Fruit fly (Drosophila melanogaster): ENCODE data around the gene ninaA.
A peak's percentile ranks its signal among the peaks of the same experiment; 100 is the strongest.

Gene ninaA

DNA sequence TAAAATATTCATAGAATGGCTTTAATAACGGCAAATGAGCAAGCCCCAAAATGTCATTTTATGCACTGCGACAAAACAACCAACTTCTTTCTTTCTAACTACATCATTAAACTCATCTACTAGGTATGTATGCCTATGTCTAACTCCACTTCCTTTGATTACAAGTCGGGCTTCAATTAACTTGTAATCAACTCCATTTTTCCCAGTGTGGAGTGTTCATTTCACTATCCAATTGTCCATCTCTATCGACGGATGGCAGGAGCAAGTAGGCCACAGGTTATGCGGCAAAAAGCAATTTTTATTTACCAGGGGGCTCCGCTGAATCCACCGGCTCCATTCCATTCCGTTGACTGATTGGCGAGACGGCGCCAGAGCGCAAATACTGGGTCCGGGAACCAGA lies 26.6 kb downstream of the ninaA start (continued):
- TF ChIP-seq CG8290 (GFP tag; optimal IDR thresholded peaks at IDR 0.05) = no peak
- peak in 1 of 2 experiments; percentile 19 for TF ChIP-seq CG8290 (tag; optimal IDR thresholded peaks at IDR 0.05)
- TF ChIP-seq Sox102F (GFP tag; optimal IDR thresholded peaks at IDR 0.05) = peak; percentile 1
- no peak for TF ChIP-seq Dll (GFP tag; IDR thresholded peaks at IDR 0.05; ENCODE audit: partially characterized antibody)
- TF ChIP-seq lab (GFP tag; optimal IDR thresholded peaks at IDR 0.05) = peak; percentile 21
- TF ChIP-seq tgo (GFP tag; IDR thresholded peaks at IDR 0.05) = no peak
- no peak for TF ChIP-seq Dip2 (GFP tag; IDR thresholded peaks at IDR 0.05)

DNA sequence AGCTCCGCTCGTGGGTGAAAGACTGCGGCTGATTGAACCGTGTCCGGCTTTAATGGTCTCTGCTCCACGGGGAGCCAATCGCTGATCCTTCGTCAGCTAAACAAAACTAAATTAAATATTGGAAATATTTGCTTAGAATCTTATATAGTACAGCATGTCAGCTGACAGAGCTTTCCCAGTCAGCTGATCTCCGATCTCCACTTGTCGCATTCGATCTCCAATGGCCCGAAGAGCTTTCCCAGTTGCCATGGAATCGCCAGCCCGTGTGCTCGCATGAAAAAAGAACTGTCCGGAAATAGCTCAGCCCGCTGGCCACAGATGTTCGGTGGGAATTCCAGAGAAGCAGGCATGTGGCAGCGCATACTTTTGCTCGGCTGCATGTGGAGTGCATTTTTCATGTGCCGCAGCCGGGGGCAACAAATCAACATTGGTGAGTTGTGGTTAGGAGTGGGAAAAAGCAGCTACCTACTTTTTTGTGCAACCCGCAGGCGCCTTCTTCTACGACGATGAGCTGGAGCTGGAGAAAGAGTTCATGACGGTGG lies 36.8 kb downstream of the ninaA start, which contains the start of gene GluRIIC:
TSS of gene GluRIIC (plus strand) at position 237 of the 542 bp plus-strand sequence.
- TF ChIP-seq NC2β (GFP tag; optimal IDR thresholded peaks at IDR 0.05) = no peak
- TF ChIP-seq Med (GFP tag) = peak; percentile 51
- no peak for TF ChIP-seq CG13624 (GFP tag; optimal IDR thresholded peaks at IDR 0.05)
- peak; percentile 87 for TF ChIP-seq twi (tag; optimal IDR thresholded peaks at IDR 0.05)
- no peak for TF ChIP-seq Chrac-16 (GFP tag; optimal IDR thresholded peaks at IDR 0.05)
- TF ChIP-seq ERR (GFP tag; optimal IDR thresholded peaks at IDR 0.05) = no peak
- TF ChIP-seq pnt (GFP tag; optimal IDR thresholded peaks at IDR 0.05) = no peak
- no peak for TF ChIP-seq B-H1 (GFP tag; IDR thresholded peaks at IDR 0.05)
- no peak for TF ChIP-seq dysf (GFP tag; IDR thresholded peaks at IDR 0.05)
- no peak for TF ChIP-seq CG13424 (tag; optimal IDR thresholded peaks at IDR 0.05)
- TF ChIP-seq chinmo (GFP tag; IDR thresholded peaks at IDR 0.05; ENCODE audit: partially characterized antibody) = no peak
- TF ChIP-seq Ets65A (GFP tag) = peak; percentile 72
- 0 out of 3 replicates have a peak, but pooled peaks have one; percentile 12 for TF ChIP-seq CG7357 (GFP tag; IDR thresholded peaks at IDR 0.05)
- TF ChIP-seq crp (GFP tag; optimal IDR thresholded peaks at IDR 0.05) = peak in 1 of 2 experiments; percentile 53
- TF ChIP-seq cas (GFP tag; IDR thresholded peaks at IDR 0.05) = no peak
- TF ChIP-seq sd (tag; optimal IDR thresholded peaks at IDR 0.05) = peak; percentile 40
- peak; percentile 12; the same call in 1 of the 2 replicates for TF ChIP-seq Awh (GFP tag; IDR thresholded peaks at IDR 0.05)
- TF ChIP-seq E2f1 (GFP tag; IDR thresholded peaks at IDR 0.05) = no peak
- no peak for TF ChIP-seq CkIIα-i1 (GFP tag; IDR thresholded peaks at IDR 0.05)
- no peak for TF ChIP-seq oc (tag; optimal IDR thresholded peaks at IDR 0.05)

DNA sequence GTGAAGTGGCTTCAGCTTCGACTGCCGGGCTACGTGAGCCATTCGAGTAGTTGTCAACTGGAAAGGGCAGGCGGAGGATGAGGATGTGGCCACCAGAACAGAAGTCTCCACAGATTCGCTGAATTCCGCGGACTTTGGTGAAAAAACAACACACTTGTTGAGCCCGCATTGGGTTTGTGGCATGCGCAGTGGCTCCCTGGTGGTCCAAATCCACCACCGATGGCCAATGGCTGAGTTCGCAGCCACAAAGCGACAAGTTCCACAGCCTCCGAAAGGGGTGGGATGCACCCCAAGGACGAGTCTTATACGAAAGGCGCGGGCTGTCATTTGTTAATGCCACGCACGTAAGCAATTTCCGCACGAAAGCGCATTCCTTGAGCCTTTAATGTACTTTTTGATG lies 41.6 kb downstream of the ninaA start:
- TF ChIP-seq nerfin-1 (tag; optimal IDR thresholded peaks at IDR 0.05) (peak; percentile 0), CG8478 (optimal IDR thresholded peaks at IDR 0.05) (no peak), Nf-YC (tag; optimal IDR thresholded peaks at IDR 0.05) (peak; percentile 65), scrt (GFP tag; optimal IDR thresholded peaks at IDR 0.05) (peak; percentile 95), ewg (GFP tag; optimal IDR thresholded peaks at IDR 0.05) (peak; percentile 69), Lhr (GFP tag; optimal IDR thresholded peaks at IDR 0.05) (no peak), sr (GFP tag; IDR thresholded peaks at IDR 0.05) (no peak)

DNA sequence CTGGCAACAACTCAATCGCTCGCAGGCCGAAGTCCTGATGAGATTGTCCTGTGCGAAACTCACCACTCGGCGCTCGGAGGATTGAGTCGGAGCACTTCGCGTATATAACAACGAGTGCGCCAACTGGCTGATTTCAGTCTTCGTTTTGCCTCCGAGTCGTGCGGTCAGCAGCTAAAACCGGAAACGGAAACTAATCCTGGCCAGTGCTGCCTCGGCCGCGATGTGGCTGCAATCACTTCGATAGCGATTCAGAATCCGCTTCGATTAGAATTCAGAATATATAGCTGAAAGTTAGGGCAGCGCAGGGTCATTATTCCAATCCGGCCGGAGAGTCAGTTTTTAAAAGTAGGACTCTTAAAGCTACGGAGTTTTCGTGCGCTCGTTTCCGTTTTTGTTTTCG lies 45.6 kb downstream of the ninaA start, which contains the start of gene Tmtc2:
TSS of gene Tmtc2 (plus strand) at position 134 of the 400 bp plus-strand sequence.
- TF ChIP-seq CG18599 (GFP tag; optimal IDR thresholded peaks at IDR 0.05) (peak; percentile 5), CG30431 (GFP tag; optimal IDR thresholded peaks at IDR 0.05) (no peak), D19B (GFP tag; optimal IDR thresholded peaks at IDR 0.05) (no peak), fd64A (GFP tag; optimal IDR thresholded peaks at IDR 0.05) (no peak), Blimp-1 (GFP tag; optimal IDR thresholded peaks at IDR 0.05) (no peak), Dbx (GFP tag; IDR thresholded peaks at IDR 0.05) (0 out of 3 replicates have a peak, but pooled peaks have one; percentile 8), CG1529 (GFP tag; optimal IDR thresholded peaks at IDR 0.05) (no peak), shn (GFP tag; optimal IDR thresholded peaks at IDR 0.05) (no peak), gsb (GFP tag; IDR thresholded peaks at IDR 0.05) (no peak), Doc2 (GFP tag; IDR thresholded peaks at IDR 0.05) (no peak), her (GFP tag; optimal IDR thresholded peaks at IDR 0.05) (no peak), Atf6 (GFP tag; IDR thresholded peaks at IDR 0.05) (no peak), zf30C (GFP tag; optimal IDR thresholded peaks at IDR 0.05) (no peak), CG30020 (tag; optimal IDR thresholded peaks at IDR 0.05) (no peak), prd (optimal IDR thresholded peaks at IDR 0.05) (no peak), prd (GFP tag; IDR thresholded peaks at IDR 0.05) (no peak)

All from whole organism, embryonic.